Fruit fly (Drosophila melanogaster) whole organism, embryonic: ENCODE data around the gene CG13949.

Experiments used
- Adf1 ChIP-seq: fragments of 200-800 bp; sonication (Bioruptor generic); IDR thresholded peaks from 2 replicates; pipeline ENCODE4 v1.3.6; 2022; ENCODE audit warnings: missing biosample characterization, missing genetic modification characterization
- Bteb2 ChIP-seq: fragments of 200-800 bp; sonication (Bioruptor generic); optimal IDR thresholded peaks from 2 replicates; lab custom pipeline; 2016; ENCODE audit warnings: missing biosample characterization, missing genetic modification characterization
- CG11247 ChIP-seq: fragments of 200-800 bp; sonication (Bioruptor generic); IDR thresholded peaks from 2 replicates; pipeline ENCODE4 v1.3.6; 2022; ENCODE audit warnings: missing biosample characterization, missing genetic modification characterization
- CG1233 ChIP-seq: fragments of 200-800 bp; sonication (Bioruptor generic); optimal IDR thresholded peaks from 4 replicates; lab custom pipeline; 2018; ENCODE audit warnings: missing biosample characterization, mild to moderate bottlenecking, missing genetic modification characterization
- CG15073 ChIP-seq: fragments of 200-800 bp; sonication (Bioruptor generic); optimal IDR thresholded peaks from 2 replicates; lab custom pipeline; 2016; ENCODE audit warnings: missing biosample characterization, missing genetic modification characterization
- CG1602 ChIP-seq: fragments of 200-800 bp; sonication (Bioruptor generic); optimal IDR thresholded peaks from 3 replicates; lab custom pipeline; 2016; ENCODE audit warnings: missing biosample characterization, missing genetic modification characterization
- CG17612 ChIP-seq: fragments of 200-800 bp; sonication (Bioruptor generic); IDR thresholded peaks from 2 replicates; pipeline ENCODE4 v1.3.6; 2022; ENCODE audit warnings: missing biosample characterization, missing genetic modification characterization
- CG18011 ChIP-seq: fragments of 200-800 bp; sonication (Bioruptor generic); optimal IDR thresholded peaks from 2 replicates; lab custom pipeline; 2017; ENCODE audit warnings: missing biosample characterization, missing genetic modification characterization, mild to moderate bottlenecking, moderate library complexity, missing genotype
- CG18619 ChIP-seq: fragments of 200-800 bp; sonication (Bioruptor generic); optimal IDR thresholded peaks from 3 replicates; lab custom pipeline; 2017; ENCODE audit warnings: missing biosample characterization, mild to moderate bottlenecking, missing genetic modification characterization
- CG33557 ChIP-seq: fragments of 200-800 bp; sonication (Bioruptor generic); optimal IDR thresholded peaks from 2 replicates; lab custom pipeline; 2019; ENCODE audit warnings: missing biosample characterization, mild to moderate bottlenecking, missing genetic modification characterization, moderate library complexity
- CG34422 ChIP-seq: fragments of 200-800 bp; sonication (Bioruptor generic); IDR thresholded peaks from 3 replicates; pipeline ENCODE4 v1.3.6; 2022; ENCODE audit warnings: missing biosample characterization, missing genetic modification characterization
- CG4282 ChIP-seq: fragments of 200-800 bp; sonication (Bioruptor generic); optimal IDR thresholded peaks from 2 replicates; lab custom pipeline; 2016; ENCODE audit warnings: missing biosample characterization, missing genetic modification characterization
- CG4328 ChIP-seq: fragments of 200-800 bp; sonication (Bioruptor generic); optimal IDR thresholded peaks from 3 replicates; lab custom pipeline; 2017; ENCODE audit warnings: missing biosample characterization, missing genetic modification reagents, missing genetic modification characterization
- CG4707 ChIP-seq: fragments of 200-800 bp; sonication (Bioruptor generic); optimal IDR thresholded peaks from 2 replicates; lab custom pipeline; 2018; ENCODE audit warnings: missing biosample characterization, mild to moderate bottlenecking, missing genetic modification characterization, moderate library complexity
- CG4854 ChIP-seq: fragments of 200-800 bp; sonication (Bioruptor generic); optimal IDR thresholded peaks from 2 replicates; lab custom pipeline; 2016; ENCODE audit warnings: missing biosample characterization, missing genetic modification characterization, inconsistent platforms
- CG6765 ChIP-seq: fragments of 200-800 bp; sonication (Bioruptor generic); optimal IDR thresholded peaks from 3 replicates; lab custom pipeline; 2017; ENCODE audit warnings: missing biosample characterization, mild to moderate bottlenecking, missing genetic modification characterization
- CG8089 ChIP-seq: fragments of 200-800 bp; sonication (Bioruptor generic); optimal IDR thresholded peaks from 3 replicates; lab custom pipeline; 2016; ENCODE audit warnings: missing biosample characterization, missing genetic modification characterization
- CG9727 ChIP-seq: fragments of 200-800 bp; sonication (Bioruptor generic); optimal IDR thresholded peaks from 3 replicates; lab custom pipeline; 2017; ENCODE audit warnings: missing biosample characterization, mild to moderate bottlenecking, missing genetic modification characterization
- Dbx ChIP-seq: fragments of 200-800 bp; sonication (Bioruptor generic); IDR thresholded peaks from 3 replicates; pipeline ENCODE4 v1.3.6; 2022; ENCODE audit warnings: missing biosample characterization, missing genetic modification characterization
- Fer3 ChIP-seq: fragments of 200-800 bp; sonication (Bioruptor generic); optimal IDR thresholded peaks from 2 replicates; lab custom pipeline; 2018; ENCODE audit warnings: missing biosample characterization, mild to moderate bottlenecking, missing genetic modification characterization, moderate library complexity
- Lhr ChIP-seq: fragments of 200-800 bp; sonication (Bioruptor generic); optimal IDR thresholded peaks from 3 replicates; lab custom pipeline; 2017; ENCODE audit warnings: mild to moderate bottlenecking, missing biosample characterization, missing genetic modification reagents, missing genetic modification characterization
- NC2β ChIP-seq: fragments of 200-800 bp; sonication (Bioruptor generic); optimal IDR thresholded peaks from 2 replicates; lab custom pipeline; 2016; ENCODE audit warnings: missing biosample characterization, missing genetic modification characterization
- Nf-YA ChIP-seq: fragments of 200-800 bp; sonication (Bioruptor generic); IDR thresholded peaks from 2 replicates; pipeline ENCODE4 v1.3.6; 2022; ENCODE audit warnings: missing biosample characterization, missing genetic modification characterization
- Oaz ChIP-seq: fragments of 200-800 bp; sonication (Bioruptor generic); IDR thresholded peaks from 2 replicates; pipeline ENCODE4 v1.3.6; 2022; ENCODE audit warnings: missing biosample characterization, missing genetic modification characterization
- Oli ChIP-seq: fragments of 200-800 bp; sonication (Bioruptor generic); optimal IDR thresholded peaks from 2 replicates; lab custom pipeline; 2018; ENCODE audit warnings: missing biosample characterization, mild to moderate bottlenecking, missing genetic modification characterization, moderate library complexity
- Scr ChIP-seq: fragments of 200-800 bp; sonication (Bioruptor generic); IDR thresholded peaks from 2 replicates; pipeline ENCODE4 v1.3.6; 2022; ENCODE audit warnings: missing biosample characterization, missing genetic modification characterization; ENCODE audit not compliant: partially characterized antibody
- Six4 ChIP-seq: fragments of 200-800 bp; sonication (Bioruptor generic); optimal IDR thresholded peaks from 2 replicates; lab custom pipeline; 2016; ENCODE audit warnings: missing biosample characterization, missing genetic modification characterization
- Sry-β ChIP-seq: fragments of 200-800 bp; sonication (Bioruptor generic); optimal IDR thresholded peaks from 2 replicates; lab custom pipeline; 2018; ENCODE audit warnings: missing biosample characterization, mild to moderate bottlenecking, missing genetic modification characterization, moderate library complexity
- Usf ChIP-seq: fragments of 200-800 bp; sonication (Bioruptor generic); optimal IDR thresholded peaks from 2 replicates; lab custom pipeline; 2017; ENCODE audit warnings: missing genotype, missing biosample characterization, missing genetic modification characterization
- Xrp1 ChIP-seq: fragments of 200-800 bp; sonication (Bioruptor generic); IDR thresholded peaks from 2 replicates; pipeline ENCODE4 v1.3.6; 2022; ENCODE audit warnings: missing biosample characterization, missing genetic modification characterization
- abd-A ChIP-seq: fragments of 200-800 bp; sonication (Bioruptor generic); optimal IDR thresholded peaks from 3 replicates; lab custom pipeline; 2019; ENCODE audit warnings: missing biosample characterization, mild to moderate bottlenecking, missing genetic modification characterization, moderate library complexity
- ac ChIP-seq: fragments of 200-800 bp; sonication (Bioruptor generic); optimal IDR thresholded peaks from 3 replicates; lab custom pipeline; 2017; ENCODE audit warnings: missing biosample characterization, mild to moderate bottlenecking, missing genetic modification characterization
- bowl ChIP-seq: fragments of 200-800 bp; sonication (Bioruptor generic); IDR thresholded peaks from 2 replicates; pipeline ENCODE4 v1.3.6; 2022; ENCODE audit warnings: missing biosample characterization, missing genetic modification characterization
- crp ChIP-seq, 2 experiments: fragments of 200-800 bp; sonication (Bioruptor generic); optimal IDR thresholded peaks; 2 replicates in 1 of 2; 3 replicates in 1 of 2; lab custom pipeline; 2017; ENCODE audit warnings: missing biosample characterization in 2 of 2, missing genetic modification characterization in 2 of 2, mild to moderate bottlenecking in 1 of 2, moderate library complexity in 1 of 2
- dati ChIP-seq: fragments of 200-800 bp; sonication (Bioruptor generic); IDR thresholded peaks from 2 replicates; pipeline ENCODE4 v1.3.6; 2022; ENCODE audit warnings: missing biosample characterization, missing genetic modification characterization
- dpn ChIP-seq, 2 experiments: fragments of 200-800 bp; sonication (Bioruptor generic); optimal IDR thresholded peaks; 3 replicates each; lab custom pipeline; 2016; ENCODE audit warnings: missing biosample characterization in 2 of 2, missing genetic modification characterization in 2 of 2
- ewg ChIP-seq: fragments of 200-800 bp; sonication (Bioruptor generic); optimal IDR thresholded peaks from 3 replicates; lab custom pipeline; 2017; ENCODE audit warnings: mild to moderate bottlenecking, missing biosample characterization, missing genetic modification reagents, missing genetic modification characterization
- fd96Cb ChIP-seq: fragments of 200-800 bp; sonication (Bioruptor generic); optimal IDR thresholded peaks from 2 replicates; lab custom pipeline; 2018; ENCODE audit warnings: missing biosample characterization, mild to moderate bottlenecking, missing genetic modification characterization, moderate library complexity
- gcm ChIP-seq: fragments of 200-800 bp; sonication (Bioruptor generic); optimal IDR thresholded peaks from 2 replicates; lab custom pipeline; 2019; ENCODE audit warnings: missing biosample characterization, mild to moderate bottlenecking, missing genetic modification characterization, moderate library complexity
- inv ChIP-seq: fragments of 200-800 bp; sonication (Bioruptor generic); IDR thresholded peaks from 2 replicates; pipeline ENCODE4 v1.3.6; 2022; ENCODE audit warnings: missing biosample characterization, missing genetic modification characterization; ENCODE audit not compliant: partially characterized antibody
- nmo ChIP-seq: fragments of 200-800 bp; sonication (Bioruptor generic); optimal IDR thresholded peaks from 2 replicates; lab custom pipeline; 2018; ENCODE audit warnings: missing biosample characterization, mild to moderate bottlenecking, missing genetic modification characterization, moderate library complexity
- pfk ChIP-seq: fragments of 200-800 bp; sonication (Bioruptor generic); optimal IDR thresholded peaks from 2 replicates; lab custom pipeline; 2018; ENCODE audit warnings: missing biosample characterization, mild to moderate bottlenecking, missing genetic modification characterization, moderate library complexity
- run ChIP-seq: fragments of 200-800 bp; sonication (Bioruptor generic); optimal IDR thresholded peaks from 3 replicates; lab custom pipeline; 2018; ENCODE audit warnings: missing biosample characterization, mild to moderate bottlenecking, missing genetic modification characterization
- scrt ChIP-seq: fragments of 200-800 bp; sonication (Bioruptor generic); optimal IDR thresholded peaks from 2 replicates; lab custom pipeline; 2018; ENCODE audit warnings: missing biosample characterization, mild to moderate bottlenecking, missing genetic modification characterization, moderate library complexity
- sna ChIP-seq: fragments of 200-800 bp; sonication (Bioruptor generic); IDR thresholded peaks from 2 replicates; pipeline ENCODE4 v1.3.6; 2022; ENCODE audit warnings: missing biosample characterization, missing genetic modification characterization; ENCODE audit not compliant: partially characterized antibody
- stc ChIP-seq: fragments of 200-800 bp; sonication (Bioruptor generic); IDR thresholded peaks from 2 replicates; pipeline ENCODE4 v1.3.6; 2022; ENCODE audit warnings: missing biosample characterization, missing genetic modification characterization
- sug ChIP-seq: fragments of 200-800 bp; optimal IDR thresholded peaks from 2 replicates; lab custom pipeline; 2019; ENCODE audit warnings: missing biosample characterization, mild to moderate bottlenecking, missing genetic modification characterization, moderate library complexity
- vvl ChIP-seq: fragments of 200-800 bp; sonication (Bioruptor generic); IDR thresholded peaks from 2 replicates; pipeline ENCODE4 v1.3.6; 2022; ENCODE audit warnings: missing biosample characterization, missing genetic modification characterization
- wdn ChIP-seq: fragments of 200-800 bp; sonication (Bioruptor generic); IDR thresholded peaks from 2 replicates; pipeline ENCODE4 v1.3.6; 2022; ENCODE audit warnings: missing biosample characterization, missing genetic modification characterization

The CG13949 gene

dm6 chr2L:870749-871418, 15.7 kb downstream of the CG13949 start (continued):
- TF ChIP-seq CG17612 (GFP tag; lab: Robert Waterston, UW): no peak
- TF ChIP-seq CG4707: no peak
- peak; percentile 68 for TF ChIP-seq stc (GFP tag; lab: Robert Waterston, UW)
- TF ChIP-seq dati (GFP tag; lab: Robert Waterston, UW): 0 out of 2 replicates have a peak, but pooled peaks have one; percentile 10
- peak; percentile 68 for TF ChIP-seq CG18011 (GFP tag; lab: Kevin White, UChicago)
- TF ChIP-seq CG11247 (GFP tag; lab: Robert Waterston, UW): no peak
- TF ChIP-seq Sry-β (GFP tag; lab: Kevin White, UChicago): no peak
- peak; percentile 41 for TF ChIP-seq Lhr (GFP tag; lab: Kevin White, UChicago)
- TF ChIP-seq Scr (GFP tag; lab: Robert Waterston, UW): 0 out of 2 replicates have a peak, but pooled peaks have one; percentile 30
- peak; percentile 52 for TF ChIP-seq fd96Cb (tag; lab: Kevin White, UChicago)
- TF ChIP-seq Fer3 (tag; lab: Kevin White, UChicago): peak; percentile 48
- peak; percentile 68 for TF ChIP-seq nmo
- peak; percentile 69 for TF ChIP-seq CG1602 (GFP tag; lab: Kevin White, UChicago)
- TF ChIP-seq crp (GFP tag; optimal IDR thresholded peaks at IDR 0.05; lab: Kevin White, UChicago): peak in 1 of 2 experiments; percentile 13
- peak; percentile 56 for TF ChIP-seq Usf (GFP tag; lab: Kevin White, UChicago)
- no peak for TF ChIP-seq run
- peak; percentile 77 for TF ChIP-seq Xrp1 (GFP tag; lab: Robert Waterston, UW)
- TF ChIP-seq inv (GFP tag; lab: Robert Waterston, UW): no peak
- TF ChIP-seq CG4282 (GFP tag; lab: Kevin White, UChicago): peak; percentile 74
- TF ChIP-seq CG18619 (GFP tag; lab: Kevin White, UChicago): peak; percentile 64
- TF ChIP-seq CG4328: peak; percentile 58
- no peak for TF ChIP-seq abd-A (tag; lab: Kevin White, UChicago)
- peak; percentile 15 for TF ChIP-seq CG15073
- TF ChIP-seq CG1233 (GFP tag; lab: Kevin White, UChicago): peak; percentile 47
- TF ChIP-seq scrt (GFP tag; lab: Kevin White, UChicago): no peak
- peak; percentile 44 for TF ChIP-seq Oli (tag; lab: Kevin White, UChicago)
- TF ChIP-seq dpn (GFP tag; optimal IDR thresholded peaks at IDR 0.05; lab: Kevin White, UChicago): peak; percentile 75 to 82
- peak; percentile 47 for TF ChIP-seq NC2β (GFP tag; lab: Kevin White, UChicago)
- TF ChIP-seq vvl (GFP tag; lab: Robert Waterston, UW): peak; percentile 80
- TF ChIP-seq CG33557 (GFP tag; lab: Kevin White, UChicago): no peak
- no peak for TF ChIP-seq pfk (GFP tag; lab: Kevin White, UChicago)
- TF ChIP-seq Dbx (GFP tag; lab: Robert Waterston, UW): peak; percentile 63; the same call in 2 of the 3 replicates
- TF ChIP-seq gcm: no peak
- TF ChIP-seq ewg (GFP tag; lab: Kevin White, UChicago): peak; percentile 54
- no peak for TF ChIP-seq Oaz
- peak; percentile 60 for TF ChIP-seq CG9727
- TF ChIP-seq Six4 (GFP tag; lab: Kevin White, UChicago): peak; percentile 64
- TF ChIP-seq sug (tag; lab: Kevin White, UChicago): peak; percentile 65
- TF ChIP-seq Adf1: no peak; the same call in 1 of the 2 replicates
- TF ChIP-seq sna (GFP tag; lab: Robert Waterston, UW): 0 out of 2 replicates have a peak, but pooled peaks have one; percentile 26
- peak; percentile 67 for TF ChIP-seq CG6765
- TF ChIP-seq Nf-YA (GFP tag; lab: Robert Waterston, UW): no peak
- TF ChIP-seq CG4854: peak; percentile 27
- no peak; the same call in 2 of the 3 replicates for TF ChIP-seq CG34422 (GFP tag; lab: Robert Waterston, UW)
- peak; percentile 52 for TF ChIP-seq Bteb2
- TF ChIP-seq wdn (GFP tag; lab: Robert Waterston, UW): 0 out of 2 replicates have a peak, but pooled peaks have one; percentile 64
- TF ChIP-seq ac (GFP tag; lab: Kevin White, UChicago): no peak
- TF ChIP-seq CG8089: peak; percentile 50
- TF ChIP-seq bowl (GFP tag; lab: Robert Waterston, UW): no peak
